Fruit fly (Drosophila melanogaster) whole organism, embryonic: ENCODE results near the gene swa.
A peak's percentile ranks its signal among the peaks of the same experiment; 100 is the strongest.

Experiments used
- CG10366 ChIP-seq: fragments of 200-800 bp; sonication (Bioruptor generic); IDR thresholded peaks from 2 replicates; pipeline ENCODE4 v1.3.6; 2022; ENCODE audit warnings: missing biosample characterization, missing genetic modification characterization
- CG10462 ChIP-seq: fragments of 200-800 bp; sonication (Bioruptor generic); optimal IDR thresholded peaks from 2 replicates; lab custom pipeline; 2016; ENCODE audit warnings: missing biosample characterization, missing genetic modification characterization
- CG11247 ChIP-seq: fragments of 200-800 bp; sonication (Bioruptor generic); IDR thresholded peaks from 2 replicates; pipeline ENCODE4 v1.3.6; 2022; ENCODE audit warnings: missing biosample characterization, missing genetic modification characterization
- CG12155 ChIP-seq: fragments of 200-800 bp; sonication (Bioruptor generic); optimal IDR thresholded peaks from 3 replicates; lab custom pipeline; 2016; ENCODE audit warnings: missing biosample characterization, missing genetic modification characterization
- CG13123 ChIP-seq: fragments of 200-800 bp; sonication (Bioruptor generic); optimal IDR thresholded peaks from 2 replicates; lab custom pipeline; 2016; ENCODE audit warnings: missing biosample characterization, missing genetic modification characterization
- CG14667 ChIP-seq: fragments of 200-800 bp; sonication (Bioruptor generic); IDR thresholded peaks from 2 replicates; pipeline ENCODE4 v1.3.6; 2022; ENCODE audit warnings: missing biosample characterization, missing genetic modification characterization
- CG14710 ChIP-seq: fragments of 200-800 bp; sonication (Bioruptor generic); optimal IDR thresholded peaks from 3 replicates; lab custom pipeline; 2019; ENCODE audit warnings: missing biosample characterization, mild to moderate bottlenecking, missing genetic modification characterization, moderate library complexity
- CG16779 ChIP-seq: fragments of 200-800 bp; sonication (Bioruptor generic); IDR thresholded peaks from 2 replicates; pipeline ENCODE4 v1.3.6; 2022; ENCODE audit warnings: missing biosample characterization, missing genetic modification characterization
- CG16863 ChIP-seq: fragments of 200-800 bp; sonication (Bioruptor generic); optimal IDR thresholded peaks from 3 replicates; lab custom pipeline; 2016; ENCODE audit warnings: missing biosample characterization, missing genetic modification characterization
- CG17612 ChIP-seq: fragments of 200-800 bp; sonication (Bioruptor generic); IDR thresholded peaks from 2 replicates; pipeline ENCODE4 v1.3.6; 2022; ENCODE audit warnings: missing biosample characterization, missing genetic modification characterization
- CG17802 ChIP-seq: fragments of 200-800 bp; sonication (Bioruptor generic); optimal IDR thresholded peaks from 2 replicates; lab custom pipeline; 2018; ENCODE audit warnings: missing biosample characterization, mild to moderate bottlenecking, missing genetic modification characterization, moderate library complexity
- CG18599 ChIP-seq: fragments of 200-800 bp; sonication (Bioruptor generic); optimal IDR thresholded peaks from 3 replicates; lab custom pipeline; 2017; ENCODE audit warnings: missing biosample characterization, missing genetic modification characterization, mild to moderate bottlenecking, moderate library complexity, missing genetic modification reagents
- CG3407 ChIP-seq: fragments of 200-800 bp; sonication (Bioruptor generic); optimal IDR thresholded peaks from 2 replicates; lab custom pipeline; 2018; ENCODE audit warnings: missing biosample characterization, mild to moderate bottlenecking, missing genetic modification characterization
- CG4282 ChIP-seq: fragments of 200-800 bp; sonication (Bioruptor generic); optimal IDR thresholded peaks from 2 replicates; lab custom pipeline; 2016; ENCODE audit warnings: missing biosample characterization, missing genetic modification characterization
- CG4617 ChIP-seq: fragments of 200-800 bp; sonication (Bioruptor generic); optimal IDR thresholded peaks from 3 replicates; lab custom pipeline; 2016; ENCODE audit warnings: missing biosample characterization, missing genetic modification characterization, borderline replicate concordance
- CG6254 ChIP-seq: fragments of 200-800 bp; sonication (Bioruptor generic); optimal IDR thresholded peaks from 3 replicates; lab custom pipeline; 2017; ENCODE audit warnings: mild to moderate bottlenecking, missing biosample characterization, missing genetic modification reagents, missing genetic modification characterization
- CG8388 ChIP-seq: fragments of 200-800 bp; sonication (Bioruptor generic); optimal IDR thresholded peaks from 2 replicates; lab custom pipeline; 2019; ENCODE audit warnings: missing biosample characterization, mild to moderate bottlenecking, missing genetic modification characterization, moderate library complexity
- CG8478 ChIP-seq: fragments of >200 bp; optimal IDR thresholded peaks from 2 replicates; lab custom pipeline; 2018
- CG8924 ChIP-seq: fragments of 200-800 bp; optimal IDR thresholded peaks from 3 replicates; lab custom pipeline; 2019; ENCODE audit warnings: missing biosample characterization, mild to moderate bottlenecking, missing genetic modification characterization, moderate library complexity
- CG9727 ChIP-seq: fragments of 200-800 bp; sonication (Bioruptor generic); optimal IDR thresholded peaks from 3 replicates; lab custom pipeline; 2017; ENCODE audit warnings: missing biosample characterization, mild to moderate bottlenecking, missing genetic modification characterization
- CrebB ChIP-seq: fragments of 200-800 bp; sonication (Bioruptor generic); optimal IDR thresholded peaks from 3 replicates; lab custom pipeline; 2018; ENCODE audit warnings: missing biosample characterization, mild to moderate bottlenecking, missing genetic modification characterization
- Doc3 ChIP-seq: fragments of 200-800 bp; sonication (Bioruptor generic); IDR thresholded peaks from 3 replicates; pipeline ENCODE4 v1.3.6; 2022; ENCODE audit warnings: missing biosample characterization, missing genetic modification characterization; ENCODE audit not compliant: partially characterized antibody
- Elba2 ChIP-seq: fragments of 200-800 bp; sonication (Bioruptor generic); optimal IDR thresholded peaks from 3 replicates; lab custom pipeline; 2016; ENCODE audit warnings: missing biosample characterization, missing genetic modification characterization
- Gug ChIP-seq: fragments of 200-800 bp; sonication (Bioruptor generic); IDR thresholded peaks from 4 replicates; pipeline ENCODE4 v1.3.6; 2022; ENCODE audit warnings: missing biosample characterization, missing genetic modification characterization
- HLH4C ChIP-seq: fragments of 200-800 bp; sonication (Bioruptor generic); IDR thresholded peaks from 3 replicates; pipeline ENCODE4 v1.3.6; 2022; ENCODE audit warnings: missing biosample characterization, missing genetic modification characterization; ENCODE audit not compliant: partially characterized antibody
- Hmr ChIP-seq: fragments of 200-800 bp; sonication (Bioruptor generic); optimal IDR thresholded peaks from 3 replicates; lab custom pipeline; 2017; ENCODE audit warnings: mild to moderate bottlenecking, missing biosample characterization, missing genetic modification reagents, missing genetic modification characterization
- MTF-1 ChIP-seq: fragments of 200-800 bp; sonication (Bioruptor generic); optimal IDR thresholded peaks from 2 replicates; lab custom pipeline; 2018; ENCODE audit warnings: missing biosample characterization, mild to moderate bottlenecking, missing genetic modification characterization, borderline replicate concordance
- Max ChIP-seq: fragments of 200-800 bp; sonication (Bioruptor generic); optimal IDR thresholded peaks from 2 replicates; lab custom pipeline; 2016; ENCODE audit warnings: missing biosample characterization, mild to moderate bottlenecking, missing genetic modification characterization
- Oli ChIP-seq: fragments of 200-800 bp; sonication (Bioruptor generic); optimal IDR thresholded peaks from 2 replicates; lab custom pipeline; 2018; ENCODE audit warnings: missing biosample characterization, mild to moderate bottlenecking, missing genetic modification characterization, moderate library complexity
- Rx ChIP-seq: fragments of 200-800 bp; sonication (Bioruptor generic); IDR thresholded peaks from 2 replicates; pipeline ENCODE4 v1.3.6; 2022; ENCODE audit warnings: missing biosample characterization, missing genetic modification characterization
- Side ChIP-seq: fragments of 200-800 bp; sonication (Bioruptor generic); optimal IDR thresholded peaks from 2 replicates; lab custom pipeline; 2016; ENCODE audit warnings: missing biosample characterization, missing genetic modification characterization
- ab ChIP-seq: fragments of 200-800 bp; sonication (Bioruptor generic); optimal IDR thresholded peaks from 2 replicates; lab custom pipeline; 2016; ENCODE audit warnings: missing biosample characterization, missing genetic modification characterization
- abd-A ChIP-seq: fragments of 200-800 bp; sonication (Bioruptor generic); optimal IDR thresholded peaks from 3 replicates; lab custom pipeline; 2019; ENCODE audit warnings: missing biosample characterization, mild to moderate bottlenecking, missing genetic modification characterization, moderate library complexity
- aop ChIP-seq: fragments of 200-800 bp; sonication (Bioruptor generic); IDR thresholded peaks from 2 replicates; pipeline ENCODE4 v1.3.6; 2022; ENCODE audit warnings: missing biosample characterization, missing genetic modification characterization
- ase ChIP-seq: fragments of 200-800 bp; sonication (Bioruptor generic); IDR thresholded peaks from 3 replicates; pipeline ENCODE4 v1.3.6; 2022; ENCODE audit warnings: missing biosample characterization, missing genetic modification characterization
- cas ChIP-seq: fragments of 200-800 bp; sonication (Bioruptor generic); IDR thresholded peaks from 2 replicates; pipeline ENCODE4 v1.3.6; 2022; ENCODE audit warnings: missing biosample characterization, missing genetic modification characterization
- cg ChIP-seq: fragments of 200-800 bp; sonication (Bioruptor generic); optimal IDR thresholded peaks from 3 replicates; lab custom pipeline; 2019; ENCODE audit warnings: missing biosample characterization, mild to moderate bottlenecking, missing genetic modification characterization, moderate library complexity
- danr ChIP-seq: fragments of 200-800 bp; sonication (Bioruptor generic); IDR thresholded peaks from 2 replicates; pipeline ENCODE4 v1.3.6; 2022; ENCODE audit warnings: missing biosample characterization, missing genetic modification characterization
- dati ChIP-seq: fragments of 200-800 bp; sonication (Bioruptor generic); IDR thresholded peaks from 2 replicates; pipeline ENCODE4 v1.3.6; 2022; ENCODE audit warnings: missing biosample characterization, missing genetic modification characterization
- ems ChIP-seq: fragments of 200-800 bp; sonication (Bioruptor generic); optimal IDR thresholded peaks from 3 replicates; lab custom pipeline; 2016; ENCODE audit warnings: missing biosample characterization, missing genetic modification characterization
- hb ChIP-seq: fragments of 200-800 bp; sonication (Bioruptor generic); IDR thresholded peaks from 3 replicates; pipeline ENCODE4 v1.3.6; 2022; ENCODE audit warnings: missing biosample characterization, missing genetic modification characterization; ENCODE audit not compliant: partially characterized antibody
- knrl ChIP-seq: fragments of 200-800 bp; sonication (Bioruptor generic); IDR thresholded peaks from 3 replicates; pipeline ENCODE4 v1.3.6; 2022; ENCODE audit warnings: missing biosample characterization, missing genetic modification characterization; ENCODE audit not compliant: partially characterized antibody
- lbe ChIP-seq: fragments of 200-800 bp; sonication (Bioruptor generic); optimal IDR thresholded peaks from 2 replicates; lab custom pipeline; 2016; ENCODE audit warnings: missing biosample characterization, mild to moderate bottlenecking, missing genetic modification characterization
- luna ChIP-seq: fragments of 200-800 bp; sonication (Bioruptor generic); optimal IDR thresholded peaks from 2 replicates; lab custom pipeline; 2016; ENCODE audit warnings: missing biosample characterization, missing genetic modification characterization
- pros ChIP-seq: fragments of 200-800 bp; sonication (Bioruptor generic); optimal IDR thresholded peaks from 3 replicates; lab custom pipeline; 2019; ENCODE audit warnings: missing biosample characterization, mild to moderate bottlenecking, missing genetic modification characterization, moderate library complexity
- stwl ChIP-seq: fragments of 200-800 bp; sonication (Bioruptor generic); optimal IDR thresholded peaks from 3 replicates; lab custom pipeline; 2018; ENCODE audit warnings: missing biosample characterization, mild to moderate bottlenecking, missing genetic modification characterization, moderate library complexity
- tio ChIP-seq: fragments of 200-800 bp; sonication (Bioruptor generic); optimal IDR thresholded peaks from 2 replicates; lab custom pipeline; 2017; ENCODE audit warnings: missing biosample characterization, missing genetic modification characterization, inconsistent platforms
- tll ChIP-seq, 2 experiments: fragments of 200-800 bp in 1 of 2; fragments of >200 bp in 1 of 2; sonication (Bioruptor generic) in 1 of 2; optimal IDR thresholded peaks; 2 replicates each; lab custom pipeline; 2017 to 2019; ENCODE audit warnings: missing biosample characterization in 2 of 2, missing genetic modification characterization in 2 of 2, mild to moderate bottlenecking in 1 of 2, moderate library complexity in 1 of 2
- tna ChIP-seq: fragments of 200-800 bp; sonication (Bioruptor generic); IDR thresholded peaks from 2 replicates; pipeline ENCODE4 v1.3.6; 2022; ENCODE audit warnings: missing biosample characterization, missing genetic modification characterization; ENCODE audit not compliant: partially characterized antibody
- toy ChIP-seq: fragments of 200-800 bp; sonication (Bioruptor generic); IDR thresholded peaks from 2 replicates; pipeline ENCODE4 v1.3.6; 2022; ENCODE audit warnings: missing biosample characterization, missing genetic modification characterization
- vvl ChIP-seq: fragments of 200-800 bp; sonication (Bioruptor generic); IDR thresholded peaks from 2 replicates; pipeline ENCODE4 v1.3.6; 2022; ENCODE audit warnings: missing biosample characterization, missing genetic modification characterization

swa gene

DNA sequence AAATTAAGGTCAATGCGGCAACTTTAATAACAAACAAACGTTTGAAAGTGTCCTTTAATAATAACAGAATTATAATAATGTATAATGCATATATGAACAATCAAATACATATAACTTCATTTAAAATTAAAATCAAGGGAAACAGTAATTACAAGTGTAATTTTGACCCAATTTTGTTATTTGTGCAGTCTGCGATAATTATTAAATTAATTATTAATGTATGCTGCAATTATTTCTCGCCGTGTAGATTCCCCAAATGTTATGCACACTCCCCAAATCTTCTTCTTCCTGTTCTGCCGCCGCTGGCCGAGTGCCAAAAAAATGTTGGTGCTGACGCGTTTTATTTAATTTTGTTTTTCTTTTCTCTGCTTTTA, 11.9 kb downstream of the swa start (continued):
- TF ChIP-seq dati (GFP tag; lab: Robert Waterston, UW) (0 out of 2 replicates have a peak, but pooled peaks have one; percentile 25), CG17802 (tag; lab: Kevin White, UChicago) (peak; percentile 39), CG14710 (tag; lab: Kevin White, UChicago) (peak; percentile 91), CG16779 (no peak), CG3407 (GFP tag; lab: Kevin White, UChicago) (peak; percentile 80), CG14667 (GFP tag; lab: Robert Waterston, UW) (peak; percentile 42; the same call in 1 of the 2 replicates), CG4617 (peak; percentile 32), tna (GFP tag; lab: Robert Waterston, UW) (no peak), Max (GFP tag; lab: Kevin White, UChicago) (peak; percentile 60), tio (GFP tag; lab: Kevin White, UChicago) (peak; percentile 87), danr (GFP tag; lab: Robert Waterston, UW) (peak; percentile 66), Oli (peak; percentile 90), CG16863 (GFP tag; lab: Kevin White, UChicago) (no peak), Doc3 (GFP tag; lab: Robert Waterston, UW) (no peak), CG9727 (GFP tag; lab: Kevin White, UChicago) (peak; percentile 92), hb (no peak), tll (GFP tag; optimal IDR thresholded peaks at IDR 0.05; lab: Kevin White, UChicago) (no peak), CG10462 (GFP tag; lab: Kevin White, UChicago) (peak; percentile 69), HLH4C (GFP tag; lab: Robert Waterston, UW) (no peak), ase (GFP tag; lab: Robert Waterston, UW) (peak; percentile 72), CG4282 (GFP tag; lab: Kevin White, UChicago) (no peak), CG8478 (lab: Kevin White, UChicago) (no peak), lbe (GFP tag; lab: Kevin White, UChicago) (peak; percentile 26), toy (GFP tag; lab: Robert Waterston, UW) (no peak), CG12155 (GFP tag; lab: Kevin White, UChicago) (peak; percentile 75), CG11247 (GFP tag; lab: Robert Waterston, UW) (peak; percentile 68), CG10366 (GFP tag; lab: Robert Waterston, UW) (peak; percentile 71), Side (GFP tag; lab: Kevin White, UChicago) (no peak), Gug (GFP tag; lab: Robert Waterston, UW) (peak; percentile 26; the same call in 1 of the 4 replicates), luna (GFP tag; lab: Kevin White, UChicago) (no peak), cg (GFP tag; lab: Kevin White, UChicago) (no peak), Elba2 (GFP tag; lab: Kevin White, UChicago) (peak; percentile 15), vvl (GFP tag; lab: Robert Waterston, UW) (peak; percentile 92), CrebB (tag; lab: Kevin White, UChicago) (peak; percentile 73), ab (GFP tag; lab: Kevin White, UChicago) (no peak), aop (GFP tag; lab: Robert Waterston, UW) (no peak), stwl (tag; lab: Kevin White, UChicago) (no peak), CG17612 (GFP tag; lab: Robert Waterston, UW) (peak; percentile 60; the same call in 1 of the 2 replicates), ems (GFP tag; lab: Kevin White, UChicago) (peak; percentile 9), CG6254 (GFP tag; lab: Kevin White, UChicago) (peak; percentile 72), Hmr (GFP tag; lab: Kevin White, UChicago) (peak; percentile 91), abd-A (tag; lab: Kevin White, UChicago) (peak; percentile 61), CG8924 (tag; lab: Kevin White, UChicago) (peak; percentile 92), MTF-1 (GFP tag; lab: Kevin White, UChicago) (peak; percentile 57), cas (0 out of 2 replicates have a peak, but pooled peaks have one; percentile 75), Rx (GFP tag; lab: Robert Waterston, UW) (peak; percentile 79), CG18599 (GFP tag; lab: Kevin White, UChicago) (peak; percentile 93), knrl (GFP tag; lab: Robert Waterston, UW) (no peak), pros (no peak), CG13123 (GFP tag; lab: Kevin White, UChicago) (peak; percentile 44), CG8388 (peak; percentile 88)
